Fruit fly (Drosophila melanogaster): Measurements from ENCODE around the gene CG9168.

The CG9168 gene

DNA sequence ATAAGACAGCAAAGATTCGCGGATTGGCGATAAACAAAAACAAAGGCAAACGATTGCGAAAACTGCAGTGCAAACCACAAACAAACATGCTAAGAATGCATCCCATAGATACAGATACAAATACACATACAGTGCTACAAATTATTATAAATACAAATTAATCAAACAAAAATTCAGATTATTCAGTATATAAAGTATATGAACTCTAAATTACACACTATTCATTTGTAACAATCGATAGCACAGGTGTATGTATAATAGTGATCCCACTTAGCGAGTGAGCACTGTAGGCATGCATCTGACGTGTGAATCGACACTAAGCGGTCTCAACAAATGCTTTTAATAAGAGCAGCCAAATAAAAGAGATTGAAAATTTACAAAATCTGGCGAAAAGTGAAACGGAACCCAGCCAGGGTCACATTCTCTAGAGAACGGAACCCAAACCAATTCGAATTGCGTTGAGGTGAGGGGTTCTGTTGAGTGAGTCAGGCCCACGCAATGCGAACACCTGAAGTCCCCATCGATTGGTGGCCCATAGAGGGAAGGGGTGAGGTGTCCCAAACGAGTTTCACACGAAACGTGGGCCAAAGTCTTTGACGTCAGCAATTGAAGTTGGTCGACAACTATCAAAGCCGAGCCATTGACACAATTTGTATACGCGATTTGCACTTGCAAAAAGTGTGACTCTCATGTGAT, 36.3 kb upstream of the CG9168 start:
- TF ChIP-seq CG34367 (tag; optimal IDR thresholded peaks at IDR 0.05) = peak; percentile 47
- TF ChIP-seq EcR (GFP tag; optimal IDR thresholded peaks at IDR 0.05) = no peak
- peak; percentile 34 for TF ChIP-seq CG8159 (tag; optimal IDR thresholded peaks at IDR 0.05)
- peak; percentile 77 for TF ChIP-seq fd96Ca (GFP tag; IDR thresholded peaks at IDR 0.05)
- peak; percentile 34 for TF ChIP-seq CG14655 (GFP tag; optimal IDR thresholded peaks at IDR 0.05)
- TF ChIP-seq Ets98B (GFP tag; IDR thresholded peaks at IDR 0.05) = peak; percentile 65
- TF ChIP-seq Snoo (tag; optimal IDR thresholded peaks at IDR 0.05) = peak; percentile 45
- TF ChIP-seq CG9948 (tag; optimal IDR thresholded peaks at IDR 0.05) = peak; percentile 35
- TF ChIP-seq Pif1A (GFP tag; optimal IDR thresholded peaks at IDR 0.05) = peak; percentile 55
- TF ChIP-seq CG8301 (tag; optimal IDR thresholded peaks at IDR 0.05) = peak; percentile 44
- peak; percentile 49 for TF ChIP-seq CG15710 (tag; optimal IDR thresholded peaks at IDR 0.05)
- TF ChIP-seq CG10348 (GFP tag; IDR thresholded peaks at IDR 0.05) = peak; percentile 54; the same call in 1 of the 2 replicates
- TF ChIP-seq CG4496 (GFP tag; IDR thresholded peaks at IDR 0.05) = peak; percentile 85
- TF ChIP-seq rn (GFP tag; IDR thresholded peaks at IDR 0.05) = 0 out of 2 replicates have a peak, but pooled peaks have one; percentile 44
- no peak for TF ChIP-seq Pif1B (GFP tag; optimal IDR thresholded peaks at IDR 0.05)
- TF ChIP-seq CG12605 (GFP tag; IDR thresholded peaks at IDR 0.05) = peak; percentile 16; the same call in 1 of the 2 replicates
- no peak for TF ChIP-seq CG17806 (tag; optimal IDR thresholded peaks at IDR 0.05)
- no peak for TF ChIP-seq CG13204 (GFP tag; optimal IDR thresholded peaks at IDR 0.05)
- TF ChIP-seq CG32121 (GFP tag; IDR thresholded peaks at IDR 0.05) = peak; percentile 86
- no peak for TF ChIP-seq D1 (tag; optimal IDR thresholded peaks at IDR 0.05)
- TF ChIP-seq gl (tag; optimal IDR thresholded peaks at IDR 0.05) = no peak

dm6 chr3L:1376014-1376745, 34.7 kb upstream of the CG9168 start:
- TF ChIP-seq Pif1A (GFP tag; optimal IDR thresholded peaks at IDR 0.05) (peak; percentile 74), Ets98B (GFP tag; IDR thresholded peaks at IDR 0.05) (peak; percentile 85), CG14655 (GFP tag; optimal IDR thresholded peaks at IDR 0.05) (peak; percentile 82), gl (tag; optimal IDR thresholded peaks at IDR 0.05) (peak; percentile 28), CG8159 (tag; optimal IDR thresholded peaks at IDR 0.05) (peak; percentile 69), CG15710 (tag; optimal IDR thresholded peaks at IDR 0.05) (peak; percentile 57), Snoo (tag; optimal IDR thresholded peaks at IDR 0.05) (no peak), CG4496 (GFP tag; IDR thresholded peaks at IDR 0.05) (peak; percentile 87), Pif1B (GFP tag; optimal IDR thresholded peaks at IDR 0.05) (peak; percentile 61), CG32121 (GFP tag; IDR thresholded peaks at IDR 0.05) (peak; percentile 80; the same call in 1 of the 2 replicates), CG8301 (tag; optimal IDR thresholded peaks at IDR 0.05) (peak; percentile 72), CG12605 (GFP tag; IDR thresholded peaks at IDR 0.05) (peak; percentile 46; the same call in 1 of the 2 replicates), CG17806 (tag; optimal IDR thresholded peaks at IDR 0.05) (peak; percentile 70), fd96Ca (GFP tag; IDR thresholded peaks at IDR 0.05) (peak; percentile 84), CG9948 (tag; optimal IDR thresholded peaks at IDR 0.05) (peak; percentile 42), CG34367 (tag; optimal IDR thresholded peaks at IDR 0.05) (peak; percentile 57), CG10348 (GFP tag; IDR thresholded peaks at IDR 0.05) (no peak), D1 (tag; optimal IDR thresholded peaks at IDR 0.05) (no peak), rn (GFP tag; IDR thresholded peaks at IDR 0.05) (0 out of 2 replicates have a peak, but pooled peaks have one; percentile 12), CG13204 (GFP tag; optimal IDR thresholded peaks at IDR 0.05) (peak; percentile 29), EcR (GFP tag; optimal IDR thresholded peaks at IDR 0.05) (no peak)

- TF ChIP-seq rn (GFP tag; IDR thresholded peaks at IDR 0.05) = no peak
- TF ChIP-seq CG10348 (GFP tag; IDR thresholded peaks at IDR 0.05) = no peak
- no peak for TF ChIP-seq Pif1A (GFP tag; optimal IDR thresholded peaks at IDR 0.05)
- TF ChIP-seq CG8301 (tag; optimal IDR thresholded peaks at IDR 0.05) = no peak
- TF ChIP-seq CG15710 (tag; optimal IDR thresholded peaks at IDR 0.05) = no peak
- no peak for TF ChIP-seq CG12605 (GFP tag; IDR thresholded peaks at IDR 0.05)
- no peak for TF ChIP-seq Pif1B (GFP tag; optimal IDR thresholded peaks at IDR 0.05)
Observed at dm6 chr3L:1378098-1378645, 32.7 kb upstream of the CG9168 start.

dm6 chr3L:1378862-1379543, 31.9 kb upstream of the CG9168 start:
- peak; percentile 91 for TF ChIP-seq CG14655 (GFP tag; optimal IDR thresholded peaks at IDR 0.05)
- TF ChIP-seq CG9948 (tag; optimal IDR thresholded peaks at IDR 0.05) = peak; percentile 68
- peak; percentile 91 for TF ChIP-seq CG32121 (GFP tag; IDR thresholded peaks at IDR 0.05)
- TF ChIP-seq gl (tag; optimal IDR thresholded peaks at IDR 0.05) = peak; percentile 59
- no peak for TF ChIP-seq EcR (GFP tag; optimal IDR thresholded peaks at IDR 0.05)
- peak; percentile 67 for TF ChIP-seq CG34367 (tag; optimal IDR thresholded peaks at IDR 0.05)
- peak; percentile 69 for TF ChIP-seq Snoo (tag; optimal IDR thresholded peaks at IDR 0.05)
- TF ChIP-seq CG10348 (GFP tag; IDR thresholded peaks at IDR 0.05) = no peak
- peak; percentile 93 for TF ChIP-seq Ets98B (GFP tag; IDR thresholded peaks at IDR 0.05)
- TF ChIP-seq CG8301 (tag; optimal IDR thresholded peaks at IDR 0.05) = peak; percentile 88
- TF ChIP-seq CG12605 (GFP tag; IDR thresholded peaks at IDR 0.05) = peak; percentile 92
- peak; percentile 63 for TF ChIP-seq CG8159 (tag; optimal IDR thresholded peaks at IDR 0.05)
- TF ChIP-seq CG17806 (tag; optimal IDR thresholded peaks at IDR 0.05) = peak; percentile 69
- peak; percentile 84 for TF ChIP-seq Pif1A (GFP tag; optimal IDR thresholded peaks at IDR 0.05)
- peak; percentile 82 for TF ChIP-seq rn (GFP tag; IDR thresholded peaks at IDR 0.05)
- peak; percentile 95 for TF ChIP-seq CG4496 (GFP tag; IDR thresholded peaks at IDR 0.05)
- TF ChIP-seq CG15710 (tag; optimal IDR thresholded peaks at IDR 0.05) = peak; percentile 71
- TF ChIP-seq D1 (tag; optimal IDR thresholded peaks at IDR 0.05) = no peak
- TF ChIP-seq CG13204 (GFP tag; optimal IDR thresholded peaks at IDR 0.05) = peak; percentile 43
- peak; percentile 89 for TF ChIP-seq fd96Ca (GFP tag; IDR thresholded peaks at IDR 0.05)
- peak; percentile 79 for TF ChIP-seq Pif1B (GFP tag; optimal IDR thresholded peaks at IDR 0.05)

All from whole organism, pupa.